Worm (Caenorhabditis elegans) whole organism, L4/young adult: Measurements from ENCODE around the gene F38B7.3.

Experiments
- W03F9.2 ChIP-seq: fragments of 150-350 bp; optimal IDR thresholded peaks from 2 replicates; lab custom pipeline; 2014; ENCODE audit warnings: missing biosample characterization, missing genetic modification characterization
- dao-5 ChIP-seq: sonication (generic microtip); optimal IDR thresholded peaks from 2 replicates; lab custom pipeline; 2016; ENCODE audit warnings: missing genotype, missing genetic modification characterization, moderate library complexity, missing compliant biosample characterization
- him-1 ChIP-seq: sonication (generic microtip); optimal IDR thresholded peaks from 2 replicates; lab custom pipeline; 2016; ENCODE audit warnings: missing genotype, missing genetic modification reagents, missing genetic modification characterization, missing compliant biosample characterization

The F38B7.3 gene

DNA sequence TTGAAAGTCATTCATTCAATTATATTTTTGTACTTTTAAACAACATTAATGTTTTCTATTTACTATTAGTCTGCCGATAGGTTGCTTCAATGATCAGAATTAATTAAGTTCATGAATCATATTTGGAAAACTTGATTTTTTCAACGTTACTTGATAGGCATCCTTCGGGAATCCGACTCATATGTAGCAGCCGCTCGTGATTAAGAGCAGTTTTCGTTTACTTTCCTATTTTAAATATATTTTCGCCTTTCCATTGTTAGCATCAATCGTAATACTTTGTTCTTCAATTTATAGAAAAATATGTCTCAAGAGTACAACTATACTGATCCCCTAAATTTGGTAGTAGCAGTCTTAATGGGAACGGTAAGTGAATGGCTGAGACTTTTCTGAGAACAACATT, 31.9 kb downstream of the F38B7.3 start, which contains the start of gene srx-90:
srx-90 (plus strand) TSS at position 301 of the 400 bp plus-strand sequence.
- TF ChIP-seq W03F9.2 (tag; lab: Kevin White, UChicago): no peak
- TF ChIP-seq him-1 (tag; lab: Kevin White, UChicago): no peak
- no peak for TF ChIP-seq dao-5 (tag; lab: Kevin White, UChicago)

DNA sequence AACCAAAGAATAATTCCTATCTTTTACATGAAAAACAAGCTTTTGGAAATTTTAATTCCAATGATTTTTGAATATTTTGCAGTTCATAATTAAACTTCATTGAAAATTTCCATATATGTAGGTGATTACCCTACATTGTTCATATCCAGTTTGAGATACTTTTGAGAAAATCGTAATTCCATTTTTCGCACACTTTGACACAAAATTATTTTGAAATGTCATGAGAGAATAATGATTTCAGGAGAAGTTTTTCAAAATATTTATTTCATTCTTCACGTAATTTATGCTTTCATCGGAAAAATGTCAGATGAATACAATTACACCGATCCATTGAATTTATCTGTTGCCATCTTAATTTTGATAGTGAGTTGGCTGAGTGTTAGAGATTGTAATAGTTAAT, 34.3 kb downstream of the F38B7.3 start, which contains the start of gene srx-88:
srx-88 (plus strand) TSS at position 301 of the 400 bp plus-strand sequence.
- no peak for TF ChIP-seq him-1 (tag; lab: Kevin White, UChicago)
- no peak for TF ChIP-seq dao-5 (tag; lab: Kevin White, UChicago)
- no peak for TF ChIP-seq W03F9.2 (tag; lab: Kevin White, UChicago)

DNA sequence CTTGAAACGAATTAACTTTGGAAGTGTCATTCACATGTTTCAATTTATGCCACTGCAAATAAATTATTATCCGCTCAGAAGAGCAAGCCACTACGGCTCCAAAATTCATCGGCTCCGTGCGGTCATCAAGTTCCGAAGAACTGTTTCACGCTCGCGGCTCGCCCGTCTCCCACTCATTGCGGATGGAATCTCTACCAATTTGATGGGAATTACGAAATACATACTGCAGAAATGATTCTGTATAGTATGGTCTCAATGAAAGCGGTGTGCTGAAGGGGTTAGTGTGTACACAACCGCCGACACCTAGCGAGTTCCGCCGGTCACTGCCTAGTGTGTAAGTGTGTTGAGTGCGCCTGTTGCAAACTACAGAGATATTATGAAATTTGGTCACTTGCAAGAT, 36.2 kb downstream of the F38B7.3 start:
- TF ChIP-seq W03F9.2 (tag; lab: Kevin White, UChicago): no peak
- TF ChIP-seq him-1 (tag; lab: Kevin White, UChicago): no peak
- no peak for TF ChIP-seq dao-5 (tag; lab: Kevin White, UChicago)

DNA sequence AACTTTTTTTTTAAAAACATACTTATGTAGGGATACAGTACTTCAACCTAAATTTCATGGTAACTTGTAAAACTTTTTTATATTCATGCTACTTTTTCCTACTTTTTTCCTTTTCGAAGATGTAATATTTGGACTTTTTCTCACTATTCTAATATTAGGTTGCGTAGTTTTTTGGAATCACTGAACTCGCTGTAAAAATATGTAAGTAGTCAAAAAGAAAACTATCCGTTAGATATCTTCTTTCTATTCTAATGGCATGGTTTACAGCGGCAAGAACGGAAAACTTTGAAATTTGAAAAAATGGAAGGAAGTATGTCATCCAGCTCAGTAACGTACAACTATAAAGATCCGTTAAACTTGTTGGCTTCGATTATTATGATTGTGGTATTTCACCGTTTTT, 40.5 kb downstream of the F38B7.3 start, which contains the start of gene srx-82:
srx-82 (plus strand) TSS at position 301 of the 400 bp plus-strand sequence.
- TF ChIP-seq him-1 (tag; lab: Kevin White, UChicago) (no peak), dao-5 (tag; lab: Kevin White, UChicago) (no peak), W03F9.2 (tag; lab: Kevin White, UChicago) (no peak)

DNA sequence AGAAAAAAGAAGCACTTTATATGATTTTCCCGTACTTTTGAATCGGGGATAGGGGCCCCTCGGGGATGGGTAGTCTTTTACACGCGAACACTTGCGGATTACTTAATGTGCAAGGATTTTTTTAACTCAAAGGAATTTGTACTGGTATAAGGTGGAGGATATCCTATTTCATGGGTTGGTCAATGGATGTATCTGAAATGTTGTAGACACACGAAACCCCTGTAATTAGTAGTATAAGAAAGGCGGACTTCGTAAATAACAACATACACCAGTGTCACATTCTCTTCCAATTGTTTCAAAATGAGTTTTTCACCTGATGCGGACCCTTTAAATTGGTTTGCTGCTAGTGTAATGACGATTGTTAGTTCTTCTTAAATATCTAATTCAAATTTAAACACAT, 44.5 kb downstream of the F38B7.3 start, which contains the start of gene srx-80:
srx-80 (plus strand) TSS at position 301 of the 400 bp plus-strand sequence.
- TF ChIP-seq him-1 (tag; lab: Kevin White, UChicago) (no peak), W03F9.2 (tag; lab: Kevin White, UChicago) (no peak), dao-5 (tag; lab: Kevin White, UChicago) (no peak)

DNA sequence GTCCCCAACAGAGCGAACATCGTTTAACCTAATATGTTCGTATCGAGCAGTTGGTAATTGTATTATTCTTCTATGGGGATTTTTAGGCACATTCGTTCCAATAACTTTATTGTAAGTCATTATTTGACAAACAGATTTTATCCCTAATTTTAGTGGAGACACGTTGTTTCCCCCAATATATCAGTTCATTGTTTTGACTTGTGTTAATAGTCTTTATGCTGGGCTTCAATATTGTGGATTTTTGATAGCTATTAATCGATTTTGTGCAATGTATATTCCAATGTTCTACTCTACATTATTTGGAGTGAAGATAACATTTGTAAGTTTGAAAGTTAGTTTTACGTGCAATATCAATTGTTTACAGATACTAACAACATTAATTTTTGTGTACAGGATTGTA, 45.0 kb downstream of the F38B7.3 start:
- no peak for TF ChIP-seq him-1 (tag; lab: Kevin White, UChicago)
- TF ChIP-seq W03F9.2 (tag; lab: Kevin White, UChicago): no peak
- TF ChIP-seq dao-5 (tag; lab: Kevin White, UChicago): no peak

DNA sequence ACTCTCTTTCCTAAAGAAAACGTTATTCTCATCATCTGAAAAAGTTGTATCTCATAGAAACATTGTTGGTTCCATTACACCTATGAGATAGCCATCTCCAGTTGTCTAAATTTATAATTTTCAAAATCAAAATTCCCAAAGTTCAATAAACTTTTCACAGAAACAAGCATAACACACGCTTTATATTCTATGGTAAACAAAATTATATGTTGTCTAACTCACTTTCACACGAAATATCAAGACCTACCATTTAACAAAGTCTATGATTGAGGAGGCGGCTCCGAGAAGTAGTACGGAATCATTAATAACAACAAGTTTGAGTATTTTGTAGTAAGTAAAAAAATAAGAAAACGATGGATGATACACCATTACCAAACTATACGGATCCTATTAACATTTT, 49.9 kb downstream of the F38B7.3 start, which contains the start of gene srx-84:
srx-84 (plus strand) TSS at position 301 of the 400 bp plus-strand sequence.
- no peak for TF ChIP-seq him-1 (tag; lab: Kevin White, UChicago)

DNA sequence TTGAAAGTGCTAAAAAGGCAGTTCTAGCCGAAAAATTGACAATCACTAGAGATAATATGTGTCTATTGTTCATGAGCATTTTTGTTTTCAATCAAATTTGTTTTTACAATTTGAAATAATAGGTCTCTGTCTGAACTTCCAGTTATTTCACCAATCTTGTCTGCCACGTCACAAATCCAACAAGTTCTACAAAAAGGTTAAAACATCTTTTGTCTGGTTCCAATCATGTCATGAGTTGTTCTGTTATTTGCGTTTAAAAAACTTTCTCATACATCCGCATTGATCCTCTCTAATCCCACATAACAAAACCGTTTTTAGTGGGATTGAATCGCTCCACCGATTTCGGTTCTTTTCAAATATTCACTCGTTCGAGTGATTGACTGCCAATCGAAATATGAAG, 51.9 kb downstream of the F38B7.3 start, which contains the start of gene F35B12.9:
F35B12.9 (plus strand) TSS at position 372 of the 400 bp plus-strand sequence.
- TF ChIP-seq him-1 (tag; lab: Kevin White, UChicago): no peak
- TF ChIP-seq dao-5 (tag; lab: Kevin White, UChicago): no peak
- no peak for TF ChIP-seq W03F9.2 (tag; lab: Kevin White, UChicago)
